Worm (Caenorhabditis elegans): ENCODE measurements around the gene txt-19.

ce11 chrIV:12840348-12840747 is 5.4 kb upstream of the txt-19 start:
- TF ChIP-seq Y116A8C.19 (tag; optimal IDR thresholded peaks at IDR 0.05; ENCODE audit: borderline replicate concordance) (no peak), lin-39 (tag; optimal IDR thresholded peaks at IDR 0.05) (no peak), vab-15 (tag; optimal IDR thresholded peaks at IDR 0.05) (no peak), mdl-1 (tag; optimal IDR thresholded peaks at IDR 0.05) (no peak), pqm-1 (tag; optimal IDR thresholded peaks at IDR 0.05) (no peak), ama-1 (optimal IDR thresholded peaks at IDR 0.05) (no peak), nhr-76 (tag; optimal IDR thresholded peaks at IDR 0.05) (no peak), ceh-63 (GFP tag; optimal IDR thresholded peaks at IDR 0.05) (no peak), alr-1 (tag; optimal IDR thresholded peaks at IDR 0.05; ENCODE audit: borderline replicate concordance) (no peak), nhr-237 (tag; optimal IDR thresholded peaks at IDR 0.05) (no peak), fkh-10 (GFP tag; optimal IDR thresholded peaks at IDR 0.05) (no peak)

Measured in whole organism, L1 larva.